Fruit fly (Drosophila melanogaster) whole organism, embryonic: ENCODE results near the gene Mf.

Source experiments
- ATbp ChIP-seq: fragments of 200-800 bp; sonication (Bioruptor generic); optimal IDR thresholded peaks from 2 replicates; lab custom pipeline; 2017; ENCODE audit warnings: missing biosample characterization, mild to moderate bottlenecking, missing genetic modification characterization, missing genetic modification reagents
- Aef1 ChIP-seq: fragments of 200-800 bp; sonication (Bioruptor generic); IDR thresholded peaks from 3 replicates; pipeline ENCODE4 v1.3.6; 2022; ENCODE audit warnings: missing biosample characterization, missing genetic modification characterization
- Atf3 ChIP-seq: fragments of 200-800 bp; sonication (Bioruptor generic); optimal IDR thresholded peaks from 3 replicates; lab custom pipeline; 2016; ENCODE audit warnings: missing biosample characterization, missing genetic modification characterization
- Awh ChIP-seq: fragments of 200-800 bp; sonication (Bioruptor generic); IDR thresholded peaks from 2 replicates; pipeline ENCODE4, ENCODE4 v1.3.6; 2022; ENCODE audit warnings: missing biosample characterization, missing genetic modification characterization
- BEAF-32 ChIP-seq: fragments of 200-800 bp; sonication (Bioruptor generic); optimal IDR thresholded peaks from 3 replicates; lab custom pipeline; 2017; ENCODE audit warnings: missing biosample characterization, missing genetic modification characterization, mild to moderate bottlenecking, moderate library complexity, missing genetic modification reagents
- Bgb ChIP-seq: fragments of 200-800 bp; sonication (Bioruptor generic); IDR thresholded peaks from 2 replicates; pipeline ENCODE4 v1.3.6; 2022; ENCODE audit warnings: missing biosample characterization, missing genetic modification characterization; ENCODE audit not compliant: partially characterized antibody
- BtbVII ChIP-seq: fragments of 200-800 bp; sonication (Bioruptor generic); optimal IDR thresholded peaks from 3 replicates; lab custom pipeline; 2017; ENCODE audit warnings: missing biosample characterization, mild to moderate bottlenecking, missing genetic modification characterization
- CG10147 ChIP-seq: fragments of 200-800 bp; sonication (Bioruptor generic); optimal IDR thresholded peaks from 2 replicates; lab custom pipeline; 2019; ENCODE audit warnings: missing biosample characterization, mild to moderate bottlenecking, missing genetic modification characterization, moderate library complexity
- CG10321 ChIP-seq: fragments of 200-800 bp; sonication (Bioruptor generic); IDR thresholded peaks from 2 replicates; pipeline ENCODE4 v1.3.6; 2022; ENCODE audit warnings: missing biosample characterization, missing genetic modification characterization
- CG10543 ChIP-seq: fragments of 200-800 bp; sonication (Bioruptor generic); optimal IDR thresholded peaks from 3 replicates; lab custom pipeline; 2017; ENCODE audit warnings: missing biosample characterization, mild to moderate bottlenecking, missing genetic modification characterization, moderate library complexity
- CG10979 ChIP-seq: fragments of 200-800 bp; sonication (Bioruptor generic); optimal IDR thresholded peaks from 2 replicates; lab custom pipeline; 2018; ENCODE audit warnings: missing biosample characterization, mild to moderate bottlenecking, missing genetic modification characterization, moderate library complexity
- CG1233 ChIP-seq: fragments of 200-800 bp; sonication (Bioruptor generic); optimal IDR thresholded peaks from 4 replicates; lab custom pipeline; 2018; ENCODE audit warnings: missing biosample characterization, mild to moderate bottlenecking, missing genetic modification characterization
- CG13123 ChIP-seq: fragments of 200-800 bp; sonication (Bioruptor generic); optimal IDR thresholded peaks from 2 replicates; lab custom pipeline; 2016; ENCODE audit warnings: missing biosample characterization, missing genetic modification characterization
- CG13287 ChIP-seq: fragments of 200-800 bp; sonication (Bioruptor generic); IDR thresholded peaks from 2 replicates; pipeline ENCODE4 v1.3.6; 2022; ENCODE audit warnings: missing biosample characterization, missing genetic modification characterization; ENCODE audit not compliant: partially characterized antibody
- CG13775 ChIP-seq: fragments of 200-800 bp; sonication (Bioruptor generic); optimal IDR thresholded peaks from 3 replicates; lab custom pipeline; 2017; ENCODE audit warnings: missing biosample characterization, mild to moderate bottlenecking, missing genetic modification characterization
- CG15011 ChIP-seq: fragments of 200-800 bp; sonication (Bioruptor generic); optimal IDR thresholded peaks from 3 replicates; lab custom pipeline; 2018; ENCODE audit warnings: missing biosample characterization, mild to moderate bottlenecking, missing genetic modification characterization
- CG15514 ChIP-seq: fragments of 200-800 bp; sonication (Bioruptor generic); optimal IDR thresholded peaks from 3 replicates; lab custom pipeline; 2017; ENCODE audit warnings: missing biosample characterization, missing genetic modification characterization, mild to moderate bottlenecking, moderate library complexity, missing genetic modification reagents
- CG16863 ChIP-seq: fragments of 200-800 bp; sonication (Bioruptor generic); optimal IDR thresholded peaks from 3 replicates; lab custom pipeline; 2016; ENCODE audit warnings: missing biosample characterization, missing genetic modification characterization
- CG2889 ChIP-seq: fragments of 200-800 bp; sonication (Bioruptor generic); IDR thresholded peaks from 3 replicates; pipeline ENCODE4 v1.3.6; 2022; ENCODE audit warnings: missing biosample characterization, missing genetic modification characterization
- CG3065 ChIP-seq: fragments of 200-800 bp; sonication (Bioruptor generic); optimal IDR thresholded peaks from 2 replicates; lab custom pipeline; 2016; ENCODE audit warnings: missing biosample characterization, missing genetic modification characterization
- CG31224 ChIP-seq: fragments of 200-800 bp; sonication (Bioruptor generic); IDR thresholded peaks from 2 replicates; pipeline ENCODE4 v1.3.6; 2022; ENCODE audit warnings: missing biosample characterization, missing genetic modification characterization
- CG32772 ChIP-seq: fragments of 200-800 bp; sonication (Bioruptor generic); IDR thresholded peaks from 2 replicates; pipeline ENCODE4 v1.3.6; 2022; ENCODE audit warnings: missing biosample characterization, missing genetic modification characterization
- CG3838 ChIP-seq: fragments of 200-800 bp; sonication (Bioruptor generic); optimal IDR thresholded peaks from 3 replicates; lab custom pipeline; 2016; ENCODE audit warnings: missing biosample characterization, missing genetic modification characterization
- CG4820 ChIP-seq: fragments of 200-800 bp; sonication (Bioruptor generic); optimal IDR thresholded peaks from 3 replicates; lab custom pipeline; 2016; ENCODE audit warnings: missing biosample characterization, missing genetic modification characterization
- CG4854 ChIP-seq: fragments of 200-800 bp; sonication (Bioruptor generic); optimal IDR thresholded peaks from 2 replicates; lab custom pipeline; 2016; ENCODE audit warnings: missing biosample characterization, missing genetic modification characterization, inconsistent platforms
- CG6683 ChIP-seq: fragments of 200-800 bp; sonication (Bioruptor generic); optimal IDR thresholded peaks from 2 replicates; lab custom pipeline; 2017; ENCODE audit warnings: missing biosample characterization, mild to moderate bottlenecking, missing genetic modification characterization, missing genetic modification reagents
- CG7372 ChIP-seq: fragments of 200-800 bp; sonication (Bioruptor generic); IDR thresholded peaks from 2 replicates; pipeline ENCODE4 v1.3.6; 2022; ENCODE audit warnings: missing biosample characterization, missing genetic modification characterization
- CG9215 ChIP-seq: fragments of 200-800 bp; sonication (Bioruptor generic); IDR thresholded peaks from 2 replicates; pipeline ENCODE4 v1.3.6; 2022; ENCODE audit warnings: missing biosample characterization, missing genetic modification characterization
- CG9437 ChIP-seq: fragments of 200-800 bp; sonication (Bioruptor generic); optimal IDR thresholded peaks from 2 replicates; lab custom pipeline; 2018; ENCODE audit warnings: missing biosample characterization, mild to moderate bottlenecking, missing genetic modification characterization
- Dip3 ChIP-seq: fragments of 200-800 bp; sonication (Bioruptor generic); optimal IDR thresholded peaks from 3 replicates; lab custom pipeline; 2016; ENCODE audit warnings: missing biosample characterization, missing genetic modification characterization
- Gug ChIP-seq: fragments of 200-800 bp; sonication (Bioruptor generic); IDR thresholded peaks from 4 replicates; pipeline ENCODE4 v1.3.6; 2022; ENCODE audit warnings: missing biosample characterization, missing genetic modification characterization
- HHEX ChIP-seq: fragments of 200-800 bp; sonication (Bioruptor generic); optimal IDR thresholded peaks from 3 replicates; lab custom pipeline; 2017; ENCODE audit warnings: missing biosample characterization, mild to moderate bottlenecking, missing genetic modification characterization, missing genetic modification reagents
- HLH4C ChIP-seq: fragments of 200-800 bp; sonication (Bioruptor generic); IDR thresholded peaks from 3 replicates; pipeline ENCODE4 v1.3.6; 2022; ENCODE audit warnings: missing biosample characterization, missing genetic modification characterization; ENCODE audit not compliant: partially characterized antibody
- HmgZ ChIP-seq: fragments of 200-800 bp; sonication (Bioruptor generic); optimal IDR thresholded peaks from 2 replicates; lab custom pipeline; 2018; ENCODE audit warnings: missing biosample characterization, mild to moderate bottlenecking, missing genetic modification characterization
- Max ChIP-seq: fragments of 200-800 bp; sonication (Bioruptor generic); optimal IDR thresholded peaks from 2 replicates; lab custom pipeline; 2016; ENCODE audit warnings: missing biosample characterization, mild to moderate bottlenecking, missing genetic modification characterization
- Mes4 ChIP-seq: fragments of 200-800 bp; sonication (Bioruptor generic); optimal IDR thresholded peaks from 2 replicates; lab custom pipeline; 2016; ENCODE audit warnings: missing biosample characterization, missing genetic modification characterization
- Poxn ChIP-seq: fragments of 200-800 bp; sonication (Bioruptor generic); IDR thresholded peaks from 2 replicates; pipeline ENCODE4 v1.3.6; 2022; ENCODE audit warnings: missing biosample characterization, missing genetic modification characterization
- Side ChIP-seq: fragments of 200-800 bp; sonication (Bioruptor generic); optimal IDR thresholded peaks from 2 replicates; lab custom pipeline; 2016; ENCODE audit warnings: missing biosample characterization, missing genetic modification characterization
- ab ChIP-seq: fragments of 200-800 bp; sonication (Bioruptor generic); optimal IDR thresholded peaks from 2 replicates; lab custom pipeline; 2016; ENCODE audit warnings: missing biosample characterization, missing genetic modification characterization
- ara ChIP-seq: fragments of 200-800 bp; sonication (Bioruptor generic); IDR thresholded peaks from 2 replicates; pipeline ENCODE4 v1.3.6; 2022; ENCODE audit warnings: missing biosample characterization, missing genetic modification characterization
- bsh ChIP-seq, 2 experiments: fragments of 200-800 bp; sonication (Bioruptor generic); optimal IDR thresholded peaks; 2 replicates each; lab custom pipeline; 2017 to 2018; ENCODE audit warnings: mild to moderate bottlenecking in 2 of 2, missing biosample characterization in 2 of 2, missing genetic modification characterization in 2 of 2, moderate library complexity in 1 of 2
- caup ChIP-seq: fragments of 200-800 bp; sonication (Bioruptor generic); optimal IDR thresholded peaks from 3 replicates; lab custom pipeline; 2017; ENCODE audit warnings: missing biosample characterization, mild to moderate bottlenecking, missing genetic modification characterization, moderate library complexity; ENCODE audit not compliant: severe bottlenecking
- chn ChIP-seq: fragments of 200-800 bp; sonication (Bioruptor generic); optimal IDR thresholded peaks from 2 replicates; lab custom pipeline; 2016; ENCODE audit warnings: missing biosample characterization, missing genetic modification characterization
- crp ChIP-seq, 2 experiments: fragments of 200-800 bp; sonication (Bioruptor generic); optimal IDR thresholded peaks; 2 replicates in 1 of 2; 3 replicates in 1 of 2; lab custom pipeline; 2017; ENCODE audit warnings: missing biosample characterization in 2 of 2, missing genetic modification characterization in 2 of 2, mild to moderate bottlenecking in 1 of 2, moderate library complexity in 1 of 2
- dpn ChIP-seq, 2 experiments: fragments of 200-800 bp; sonication (Bioruptor generic); optimal IDR thresholded peaks; 3 replicates each; lab custom pipeline; 2016; ENCODE audit warnings: missing biosample characterization in 2 of 2, missing genetic modification characterization in 2 of 2
- emc ChIP-seq: fragments of 200-800 bp; sonication (Bioruptor generic); optimal IDR thresholded peaks from 2 replicates; lab custom pipeline; 2016; ENCODE audit warnings: missing biosample characterization, missing genetic modification characterization
- maf-S ChIP-seq: fragments of 200-800 bp; sonication (Bioruptor generic); optimal IDR thresholded peaks from 2 replicates; lab custom pipeline; 2016; ENCODE audit warnings: missing biosample characterization, missing genetic modification characterization
- nerfin-2 ChIP-seq: fragments of 200-800 bp; sonication (Bioruptor generic); IDR thresholded peaks from 2 replicates; pipeline ENCODE4 v1.3.6; 2022; ENCODE audit warnings: missing biosample characterization, missing genetic modification characterization; ENCODE audit not compliant: partially characterized antibody
- onecut ChIP-seq: fragments of 200-800 bp; sonication (Bioruptor generic); IDR thresholded peaks from 2 replicates; pipeline ENCODE4 v1.3.6; 2022; ENCODE audit warnings: missing biosample characterization, missing genetic modification characterization
- tup ChIP-seq: fragments of 200-800 bp; sonication (Bioruptor generic); optimal IDR thresholded peaks from 2 replicates; lab custom pipeline; 2016; ENCODE audit warnings: missing biosample characterization, mild to moderate bottlenecking, missing genetic modification characterization, moderate library complexity
- zfh1 ChIP-seq: fragments of 200-800 bp; sonication (Bioruptor generic); IDR thresholded peaks from 3 replicates; pipeline ENCODE4 v1.3.6; 2022; ENCODE audit warnings: missing biosample characterization, missing genetic modification characterization

The Mf gene

dm6 chr3R:15131677-15132076, 49.6 kb downstream of the Mf start, which contains the start of gene CG42788 (continued):
- TF ChIP-seq BEAF-32 (GFP tag; lab: Kevin White, UChicago) = peak; percentile 97
- TF ChIP-seq CG3065 = peak; percentile 56
- peak; percentile 67 for TF ChIP-seq caup
- no peak for TF ChIP-seq Awh (GFP tag; lab: Robert Waterston, UW)
- TF ChIP-seq CG2889 (GFP tag; lab: Robert Waterston, UW) = no peak
- TF ChIP-seq BtbVII (GFP tag; lab: Kevin White, UChicago) = no peak
- peak; percentile 50 to 58 for TF ChIP-seq bsh (GFP tag; optimal IDR thresholded peaks at IDR 0.05; lab: Kevin White, UChicago)
- TF ChIP-seq Side (GFP tag; lab: Kevin White, UChicago) = peak; percentile 83
- TF ChIP-seq Gug = 0 out of 4 replicates have a peak, but pooled peaks have one; percentile 51
- no peak for TF ChIP-seq emc (GFP tag; lab: Kevin White, UChicago)
- TF ChIP-seq CG16863 = peak; percentile 73
- TF ChIP-seq Max (GFP tag; lab: Kevin White, UChicago) = no peak
- no peak for TF ChIP-seq CG10321 (GFP tag; lab: Robert Waterston, UW)
- TF ChIP-seq crp (GFP tag; optimal IDR thresholded peaks at IDR 0.05; lab: Kevin White, UChicago) = peak; percentile 57 to 94
- TF ChIP-seq dpn (GFP tag; optimal IDR thresholded peaks at IDR 0.05; lab: Kevin White, UChicago) = peak; percentile 59 to 75
- peak; percentile 65 for TF ChIP-seq CG15514 (GFP tag; lab: Kevin White, UChicago)
- peak; percentile 73 for TF ChIP-seq onecut
- TF ChIP-seq CG15011 (GFP tag; lab: Kevin White, UChicago) = no peak
- TF ChIP-seq CG32772 = no peak
- TF ChIP-seq Bgb (GFP tag; lab: Robert Waterston, UW) = no peak
- TF ChIP-seq CG13775 (GFP tag; lab: Kevin White, UChicago) = peak; percentile 41
- no peak for TF ChIP-seq HHEX (GFP tag; lab: Kevin White, UChicago)
- TF ChIP-seq ara (GFP tag; lab: Robert Waterston, UW) = no peak
- no peak for TF ChIP-seq tup
- no peak for TF ChIP-seq Poxn (GFP tag; lab: Robert Waterston, UW)
- TF ChIP-seq CG4820 (GFP tag; lab: Kevin White, UChicago) = peak; percentile 3
- peak; percentile 30 for TF ChIP-seq CG13123 (GFP tag; lab: Kevin White, UChicago)
- peak; percentile 93 for TF ChIP-seq HmgZ
- no peak for TF ChIP-seq CG9215 (GFP tag; lab: Robert Waterston, UW)
- TF ChIP-seq CG31224 (GFP tag; lab: Robert Waterston, UW) = no peak
- TF ChIP-seq CG10543 = peak; percentile 66
- peak; percentile 13 for TF ChIP-seq ab (GFP tag; lab: Kevin White, UChicago)
- TF ChIP-seq CG4854 (GFP tag; lab: Kevin White, UChicago) = peak; percentile 5
- no peak for TF ChIP-seq CG13287 (GFP tag; lab: Robert Waterston, UW)
- TF ChIP-seq zfh1 (GFP tag; lab: Robert Waterston, UW) = no peak
- peak; percentile 58 for TF ChIP-seq maf-S (GFP tag; lab: Kevin White, UChicago)
- no peak for TF ChIP-seq CG1233
- no peak for TF ChIP-seq CG10147
- TF ChIP-seq CG7372 (GFP tag; lab: Robert Waterston, UW) = no peak
- TF ChIP-seq HLH4C (GFP tag; lab: Robert Waterston, UW) = no peak
- peak; percentile 97 for TF ChIP-seq ATbp (GFP tag; lab: Kevin White, UChicago)
- no peak for TF ChIP-seq Aef1 (GFP tag; lab: Robert Waterston, UW)
- TF ChIP-seq Dip3 (GFP tag; lab: Kevin White, UChicago) = peak; percentile 60
- no peak for TF ChIP-seq CG3838 (GFP tag; lab: Kevin White, UChicago)
- TF ChIP-seq Mes4 (GFP tag; lab: Kevin White, UChicago) = peak; percentile 79
- peak; percentile 39 for TF ChIP-seq CG9437 (GFP tag; lab: Kevin White, UChicago)
- TF ChIP-seq Atf3 (GFP tag; lab: Kevin White, UChicago) = peak; percentile 48
- TF ChIP-seq chn (GFP tag; lab: Kevin White, UChicago) = peak; percentile 76
- TF ChIP-seq nerfin-2 = no peak
- no peak for TF ChIP-seq CG6683 (GFP tag; lab: Kevin White, UChicago)
- TF ChIP-seq CG10979 (tag; lab: Kevin White, UChicago) = peak; percentile 5
